Fruit fly (Drosophila melanogaster) whole organism, embryonic: ENCODE results near the gene CG42553.

Experiments
- Atf3 ChIP-seq: fragments of 200-800 bp; sonication (Bioruptor generic); optimal IDR thresholded peaks from 3 replicates; lab custom pipeline; 2016; ENCODE audit warnings: missing biosample characterization, missing genetic modification characterization
- Atf6 ChIP-seq: fragments of 200-800 bp; sonication (Bioruptor generic); IDR thresholded peaks from 2 replicates; pipeline ENCODE4 v1.3.6; 2022; ENCODE audit warnings: missing biosample characterization, missing genetic modification characterization
- Awh ChIP-seq: fragments of 200-800 bp; sonication (Bioruptor generic); IDR thresholded peaks from 2 replicates; pipeline ENCODE4, ENCODE4 v1.3.6; 2022; ENCODE audit warnings: missing biosample characterization, missing genetic modification characterization
- Bteb2 ChIP-seq: fragments of 200-800 bp; sonication (Bioruptor generic); optimal IDR thresholded peaks from 2 replicates; lab custom pipeline; 2016; ENCODE audit warnings: missing biosample characterization, missing genetic modification characterization
- CG10209 ChIP-seq: fragments of 200-800 bp; sonication (Bioruptor generic); optimal IDR thresholded peaks from 3 replicates; lab custom pipeline; 2017; ENCODE audit warnings: missing biosample characterization, mild to moderate bottlenecking, missing genetic modification characterization, missing genetic modification reagents
- CG11456 ChIP-seq: fragments of 200-800 bp; sonication (Bioruptor generic); IDR thresholded peaks from 3 replicates; pipeline ENCODE4 v1.3.6; 2022; ENCODE audit warnings: missing biosample characterization, missing genetic modification characterization
- CG12104 ChIP-seq: fragments of 200-800 bp; sonication (Bioruptor generic); optimal IDR thresholded peaks from 3 replicates; lab custom pipeline; 2016; ENCODE audit warnings: missing biosample characterization, missing genetic modification characterization
- CG12219 ChIP-seq: fragments of 200-800 bp; sonication (Bioruptor generic); optimal IDR thresholded peaks from 3 replicates; lab custom pipeline; 2018; ENCODE audit warnings: missing biosample characterization, mild to moderate bottlenecking, missing genetic modification characterization
- CG12299 ChIP-seq: fragments of 200-800 bp; sonication (Bioruptor generic); optimal IDR thresholded peaks from 2 replicates; lab custom pipeline; 2018; ENCODE audit warnings: missing biosample characterization, mild to moderate bottlenecking, missing genetic modification characterization
- CG12391 ChIP-seq: fragments of 200-800 bp; sonication (Bioruptor generic); optimal IDR thresholded peaks from 3 replicates; lab custom pipeline; 2018; ENCODE audit warnings: missing biosample characterization, mild to moderate bottlenecking, missing genetic modification characterization, moderate library complexity
- CG15011 ChIP-seq: fragments of 200-800 bp; sonication (Bioruptor generic); optimal IDR thresholded peaks from 3 replicates; lab custom pipeline; 2018; ENCODE audit warnings: missing biosample characterization, mild to moderate bottlenecking, missing genetic modification characterization
- CG15073 ChIP-seq: fragments of 200-800 bp; sonication (Bioruptor generic); optimal IDR thresholded peaks from 2 replicates; lab custom pipeline; 2016; ENCODE audit warnings: missing biosample characterization, missing genetic modification characterization
- CG1529 ChIP-seq: fragments of 200-800 bp; sonication (Bioruptor generic); optimal IDR thresholded peaks from 3 replicates; lab custom pipeline; 2018; ENCODE audit warnings: missing biosample characterization, missing genetic modification characterization
- CG17186 ChIP-seq: fragments of 200-800 bp; sonication (Bioruptor generic); optimal IDR thresholded peaks from 3 replicates; lab custom pipeline; 2017; ENCODE audit warnings: missing biosample characterization, missing genetic modification reagents, missing genetic modification characterization
- CG17568 ChIP-seq: fragments of 200-800 bp; sonication (Bioruptor generic); optimal IDR thresholded peaks from 2 replicates; lab custom pipeline; 2018; ENCODE audit warnings: missing biosample characterization, mild to moderate bottlenecking, missing genetic modification characterization, moderate library complexity
- CG1832 ChIP-seq: fragments of 200-800 bp; sonication (Bioruptor generic); optimal IDR thresholded peaks from 2 replicates; lab custom pipeline; 2017; ENCODE audit warnings: missing biosample characterization, mild to moderate bottlenecking, missing genetic modification characterization, inconsistent platforms
- CG18599 ChIP-seq: fragments of 200-800 bp; sonication (Bioruptor generic); optimal IDR thresholded peaks from 3 replicates; lab custom pipeline; 2017; ENCODE audit warnings: missing biosample characterization, missing genetic modification characterization, mild to moderate bottlenecking, moderate library complexity, missing genetic modification reagents
- CG30403 ChIP-seq: fragments of 200-800 bp; sonication (Bioruptor generic); optimal IDR thresholded peaks from 3 replicates; lab custom pipeline; 2016; ENCODE audit warnings: missing biosample characterization, missing genetic modification characterization
- CG31365 ChIP-seq: fragments of 200-800 bp; sonication (Bioruptor generic); optimal IDR thresholded peaks from 2 replicates; lab custom pipeline; 2018; ENCODE audit warnings: missing biosample characterization, mild to moderate bottlenecking, missing genetic modification characterization
- CG34376 ChIP-seq: fragments of 200-800 bp; sonication (Bioruptor generic); optimal IDR thresholded peaks from 2 replicates; lab custom pipeline; 2018; ENCODE audit warnings: missing biosample characterization, mild to moderate bottlenecking, missing genetic modification characterization
- CG8281 ChIP-seq: fragments of 200-800 bp; sonication (Bioruptor generic); optimal IDR thresholded peaks from 2 replicates; lab custom pipeline; 2018; ENCODE audit warnings: missing biosample characterization, mild to moderate bottlenecking, missing genetic modification characterization, moderate library complexity
- CG8765 ChIP-seq: fragments of 200-800 bp; sonication (Bioruptor generic); IDR thresholded peaks from 2 replicates; pipeline ENCODE4 v1.3.6; 2022; ENCODE audit warnings: missing biosample characterization, missing genetic modification characterization
- CG9437 ChIP-seq: fragments of 200-800 bp; sonication (Bioruptor generic); optimal IDR thresholded peaks from 2 replicates; lab custom pipeline; 2018; ENCODE audit warnings: missing biosample characterization, mild to moderate bottlenecking, missing genetic modification characterization
- CG9932 ChIP-seq: fragments of 200-800 bp; sonication (Bioruptor generic); IDR thresholded peaks from 2 replicates; pipeline ENCODE4 v1.3.6; 2022; ENCODE audit warnings: missing biosample characterization, missing genetic modification characterization
- CTCF ChIP-seq: fragments of 200-800 bp; sonication (Bioruptor generic); optimal IDR thresholded peaks from 2 replicates; lab custom pipeline; 2017; ENCODE audit warnings: missing biosample characterization, mild to moderate bottlenecking, missing genetic modification characterization, moderate library complexity
- CkIIα-i1 ChIP-seq: fragments of 200-800 bp; sonication (Bioruptor generic); IDR thresholded peaks from 2 replicates; pipeline ENCODE4 v1.3.6; 2022; ENCODE audit warnings: missing biosample characterization, missing genetic modification characterization
- Dek ChIP-seq: fragments of 200-800 bp; sonication (Bioruptor generic); optimal IDR thresholded peaks from 3 replicates; lab custom pipeline; 2019; ENCODE audit warnings: missing biosample characterization, mild to moderate bottlenecking, missing genetic modification characterization, moderate library complexity
- E2f2 ChIP-seq: fragments of 200-800 bp; sonication (Bioruptor generic); IDR thresholded peaks from 2 replicates; pipeline ENCODE4 v1.3.6; 2022; ENCODE audit warnings: missing biosample characterization, missing genetic modification characterization
- Elba2 ChIP-seq: fragments of 200-800 bp; sonication (Bioruptor generic); optimal IDR thresholded peaks from 3 replicates; lab custom pipeline; 2016; ENCODE audit warnings: missing biosample characterization, missing genetic modification characterization
- Ets65A ChIP-seq: fragments of 200-800 bp; sonication (Bioruptor generic); peaks from one replicate; lab custom pipeline; 2016; ENCODE audit warnings: missing biosample characterization, missing genetic modification characterization
- Ets97D ChIP-seq: fragments of 200-800 bp; sonication (Bioruptor generic); optimal IDR thresholded peaks from 3 replicates; lab custom pipeline; 2016; ENCODE audit warnings: missing biosample characterization, missing genetic modification characterization
- Hr39 ChIP-seq: fragments of >200 bp; optimal IDR thresholded peaks from 2 replicates; lab custom pipeline; 2017
- Mad ChIP-seq: fragments of 200-800 bp; sonication (Bioruptor generic); optimal IDR thresholded peaks from 2 replicates; lab custom pipeline; 2016; ENCODE audit warnings: missing biosample characterization, missing genetic modification characterization
- Mrtf ChIP-seq: fragments of 200-800 bp; sonication (Bioruptor generic); IDR thresholded peaks from 3 replicates; pipeline ENCODE4 v1.3.6; 2022; ENCODE audit warnings: missing biosample characterization, missing genetic modification characterization
- NC2β ChIP-seq: fragments of 200-800 bp; sonication (Bioruptor generic); optimal IDR thresholded peaks from 2 replicates; lab custom pipeline; 2016; ENCODE audit warnings: missing biosample characterization, missing genetic modification characterization
- PHDP ChIP-seq: fragments of 200-800 bp; sonication (Bioruptor generic); optimal IDR thresholded peaks from 3 replicates; lab custom pipeline; 2018; ENCODE audit warnings: missing biosample characterization, mild to moderate bottlenecking, missing genetic modification characterization, moderate library complexity
- Pdp1 ChIP-seq, 2 experiments: fragments of 200-800 bp; sonication (Bioruptor generic); optimal IDR thresholded peaks; 3 replicates each; lab custom pipeline; 2016; ENCODE audit warnings: missing biosample characterization in 2 of 2, missing genetic modification characterization in 2 of 2, mild to moderate bottlenecking in 1 of 2, moderate library complexity in 1 of 2
- Ptx1 ChIP-seq: fragments of 200-800 bp; sonication (Bioruptor generic); IDR thresholded peaks from 2 replicates; pipeline ENCODE4 v1.3.6; 2022; ENCODE audit warnings: missing biosample characterization, missing genetic modification characterization
- dati ChIP-seq: fragments of 200-800 bp; sonication (Bioruptor generic); IDR thresholded peaks from 2 replicates; pipeline ENCODE4 v1.3.6; 2022; ENCODE audit warnings: missing biosample characterization, missing genetic modification characterization
- dm ChIP-seq: fragments of 200-800 bp; sonication (Bioruptor generic); optimal IDR thresholded peaks from 3 replicates; lab custom pipeline; 2016; ENCODE audit warnings: missing biosample characterization, missing genetic modification characterization
- dmrt11E ChIP-seq: fragments of 200-800 bp; sonication (Bioruptor generic); optimal IDR thresholded peaks from 3 replicates; lab custom pipeline; 2018; ENCODE audit warnings: missing biosample characterization, mild to moderate bottlenecking, missing genetic modification characterization, moderate library complexity
- eve ChIP-seq, 2 experiments: fragments of >200 bp; optimal IDR thresholded peaks; 2 replicates each; lab custom pipeline; 2017; ENCODE audit warnings: missing biosample characterization in 2 of 2, missing genetic modification characterization in 2 of 2
- fd96Cb ChIP-seq: fragments of 200-800 bp; sonication (Bioruptor generic); optimal IDR thresholded peaks from 2 replicates; lab custom pipeline; 2018; ENCODE audit warnings: missing biosample characterization, mild to moderate bottlenecking, missing genetic modification characterization, moderate library complexity
- h ChIP-seq: fragments of >200 bp; optimal IDR thresholded peaks from 2 replicates; lab custom pipeline; 2017
- kah ChIP-seq: fragments of 200-800 bp; sonication (Bioruptor generic); optimal IDR thresholded peaks from 2 replicates; lab custom pipeline; 2018; ENCODE audit warnings: missing biosample characterization, mild to moderate bottlenecking, missing genetic modification characterization
- nerfin-2 ChIP-seq: fragments of 200-800 bp; sonication (Bioruptor generic); IDR thresholded peaks from 2 replicates; pipeline ENCODE4 v1.3.6; 2022; ENCODE audit warnings: missing biosample characterization, missing genetic modification characterization; ENCODE audit not compliant: partially characterized antibody
- pan ChIP-seq, 4 experiments: fragments of >200 bp in 3 of 4; fragments of 200-800 bp in 1 of 4; sonication (Bioruptor generic) in 1 of 4; optimal IDR thresholded peaks in 3 of 4; IDR thresholded peaks in 1 of 4; 2 replicates each; pipeline versions ENCODE4 v1.3.6 to Lab custom; 2017 to 2022; ENCODE audit warnings: missing biosample characterization in 2 of 4, missing genetic modification characterization in 2 of 4, mixed read lengths in 1 of 4
- pnt ChIP-seq: fragments of 200-800 bp; sonication (Bioruptor generic); optimal IDR thresholded peaks from 3 replicates; lab custom pipeline; 2016; ENCODE audit warnings: missing biosample characterization, missing genetic modification characterization
- schlank ChIP-seq: fragments of 200-800 bp; sonication (Bioruptor generic); optimal IDR thresholded peaks from 2 replicates; lab custom pipeline; 2018; ENCODE audit warnings: missing biosample characterization, mild to moderate bottlenecking, missing genetic modification characterization
- ssp ChIP-seq: fragments of 200-800 bp; sonication (Bioruptor generic); IDR thresholded peaks from 2 replicates; pipeline ENCODE4 v1.3.6; 2022; ENCODE audit warnings: missing biosample characterization, missing genetic modification characterization
- wdn ChIP-seq: fragments of 200-800 bp; sonication (Bioruptor generic); IDR thresholded peaks from 2 replicates; pipeline ENCODE4 v1.3.6; 2022; ENCODE audit warnings: missing biosample characterization, missing genetic modification characterization
- wek ChIP-seq: fragments of 200-800 bp; sonication (Bioruptor generic); optimal IDR thresholded peaks from 3 replicates; lab custom pipeline; 2018; ENCODE audit warnings: missing biosample characterization, mild to moderate bottlenecking, missing genetic modification characterization, moderate library complexity
- zf30C ChIP-seq: fragments of 200-800 bp; sonication (Bioruptor generic); optimal IDR thresholded peaks from 3 replicates; lab custom pipeline; 2018; ENCODE audit warnings: missing biosample characterization, mild to moderate bottlenecking, missing genetic modification characterization

CG42553 gene

DNA sequence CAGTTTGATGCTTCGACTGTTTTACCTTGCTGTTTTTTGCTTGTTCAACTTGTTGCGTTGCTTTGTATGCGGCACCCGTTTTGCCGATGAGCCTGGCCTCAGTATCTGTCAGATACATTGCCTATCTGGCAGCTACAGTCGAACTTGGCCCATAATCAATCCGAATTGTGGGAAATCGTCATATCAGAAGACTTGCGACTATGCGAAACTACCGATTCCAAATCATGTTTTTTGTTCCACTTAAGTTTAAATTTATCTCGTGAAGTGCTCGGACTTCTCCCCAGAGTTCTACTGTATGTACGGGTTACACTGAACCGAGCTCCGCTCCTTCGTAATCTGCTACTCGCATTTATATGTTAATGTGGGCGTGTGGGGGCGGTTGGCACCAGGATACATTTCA, 50.3 kb downstream of the CG42553 start (continued):
- TF ChIP-seq h (lab: Kevin White, UChicago) (no peak), pnt (GFP tag; lab: Kevin White, UChicago) (no peak), pan (optimal IDR thresholded peaks at IDR 0.05; lab: Kevin White, UChicago) (no peak), pan (GFP tag; optimal IDR thresholded peaks at IDR 0.05 in 1 of 2, IDR thresholded peaks at IDR 0.05 in 1 of 2) (peak in 1 of 2 experiments; percentile 27), eve (GFP tag; optimal IDR thresholded peaks at IDR 0.05; lab: Kevin White, UChicago) (no peak), Awh (no peak), Bteb2 (no peak), CG12219 (GFP tag; lab: Kevin White, UChicago) (no peak), CG15011 (GFP tag; lab: Kevin White, UChicago) (no peak), Mad (GFP tag; lab: Kevin White, UChicago) (no peak), PHDP (tag; lab: Kevin White, UChicago) (no peak), wdn (GFP tag; lab: Robert Waterston, UW) (no peak), dm (GFP tag; lab: Kevin White, UChicago) (no peak), CG17568 (GFP tag; lab: Kevin White, UChicago) (no peak), CTCF (GFP tag; lab: Kevin White, UChicago) (no peak), dmrt11E (tag; lab: Kevin White, UChicago) (no peak), CG9932 (GFP tag; lab: Robert Waterston, UW) (peak; percentile 23; the same call in 1 of the 2 replicates), schlank (tag; lab: Kevin White, UChicago) (no peak), CG12104 (GFP tag; lab: Kevin White, UChicago) (no peak), E2f2 (GFP tag; lab: Robert Waterston, UW) (no peak), CG1832 (GFP tag; lab: Kevin White, UChicago) (no peak), fd96Cb (tag; lab: Kevin White, UChicago) (no peak), CG34376 (GFP tag; lab: Kevin White, UChicago) (no peak), Pdp1 (GFP tag; optimal IDR thresholded peaks at IDR 0.05; lab: Kevin White, UChicago) (no peak), wek (no peak), Atf6 (GFP tag; lab: Robert Waterston, UW) (no peak), zf30C (GFP tag; lab: Kevin White, UChicago) (no peak), CG8765 (GFP tag; lab: Robert Waterston, UW) (no peak), Atf3 (GFP tag; lab: Kevin White, UChicago) (no peak), nerfin-2 (GFP tag; lab: Robert Waterston, UW) (no peak), CG12391 (tag; lab: Kevin White, UChicago) (no peak), dati (GFP tag; lab: Robert Waterston, UW) (no peak), CkIIα-i1 (GFP tag; lab: Robert Waterston, UW) (no peak), CG31365 (tag; lab: Kevin White, UChicago) (no peak), NC2β (GFP tag; lab: Kevin White, UChicago) (no peak), Dek (no peak), Hr39 (lab: Kevin White, UChicago) (no peak), CG9437 (GFP tag; lab: Kevin White, UChicago) (no peak), Mrtf (GFP tag; lab: Robert Waterston, UW) (peak; percentile 10; the same call in 1 of the 3 replicates), Ets97D (GFP tag; lab: Kevin White, UChicago) (no peak), CG30403 (GFP tag; lab: Kevin White, UChicago) (no peak), CG11456 (0 out of 3 replicates have a peak, but pooled peaks have one; percentile 4), CG18599 (GFP tag; lab: Kevin White, UChicago) (peak; percentile 66), ssp (GFP tag; lab: Robert Waterston, UW) (no peak), CG8281 (tag; lab: Kevin White, UChicago) (no peak), Ets65A (no peak), CG12299 (tag; lab: Kevin White, UChicago) (no peak), Ptx1 (no peak), kah (GFP tag; lab: Kevin White, UChicago) (no peak), CG1529 (GFP tag; lab: Kevin White, UChicago) (no peak), CG10209 (GFP tag; lab: Kevin White, UChicago) (no peak), Elba2 (no peak), CG15073 (GFP tag; lab: Kevin White, UChicago) (no peak), CG17186 (no peak)
